Worm (Caenorhabditis elegans): Measurements from ENCODE around the gene tax-6.

- TF ChIP-seq fos-1 (tag; optimal IDR thresholded peaks at IDR 0.05) (no peak), mab-9 (GFP tag; IDR thresholded peaks at IDR 0.05) (no peak), nhr-28 (tag; optimal IDR thresholded peaks at IDR 0.05) (no peak), nhr-12 (tag; optimal IDR thresholded peaks at IDR 0.05) (no peak), jun-1 (tag; optimal IDR thresholded peaks at IDR 0.05) (no peak), aha-1 (tag; optimal IDR thresholded peaks at IDR 0.05) (no peak), pqm-1 (tag; optimal IDR thresholded peaks at IDR 0.05) (no peak), elt-3 (tag; optimal IDR thresholded peaks at IDR 0.05) (no peak), egl-27 (tag; optimal IDR thresholded peaks at IDR 0.05) (no peak), lin-39 (tag; optimal IDR thresholded peaks at IDR 0.05) (no peak), fkh-4 (tag; optimal IDR thresholded peaks at IDR 0.05; ENCODE audit: borderline replicate concordance) (no peak), lsy-2 (tag; optimal IDR thresholded peaks at IDR 0.05) (no peak)
These were observed 37.3 kb downstream of the tax-6 start, which contains the start of gene ugt-43 for ce11 chrIV:10463987-10464638.

All from whole organism, L1 larva.